Worm (Caenorhabditis elegans): ENCODE data around the gene rabn-5.
A peak's percentile ranks its signal among the peaks of the same experiment; 100 is the strongest.

The rabn-5 gene

DNA sequence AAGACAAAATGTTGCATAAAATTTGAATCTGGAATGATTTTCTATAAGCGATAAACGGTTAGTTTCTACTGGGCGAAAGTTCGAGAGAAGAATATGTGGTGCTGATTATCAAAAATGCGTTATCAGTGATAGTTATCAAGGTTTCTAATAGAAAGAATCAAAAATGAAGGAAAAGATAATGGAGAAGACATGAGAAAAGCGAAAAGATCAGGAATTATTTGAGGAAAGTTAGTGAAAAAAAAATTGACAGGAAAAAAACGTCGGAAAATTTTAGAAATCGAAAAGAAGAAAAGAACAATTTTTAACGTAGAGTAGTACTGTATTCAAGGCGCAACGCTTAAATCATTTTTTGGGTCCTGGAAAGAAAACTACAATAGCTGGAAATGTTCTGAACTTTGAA is 579 bp upstream of the rabn-5 start, which contains the start of gene dnpp-1:
Gene dnpp-1, minus strand, starts transcription at position 30 of the 400 bp plus-strand sequence.
- no peak for TF ChIP-seq him-1 (tag; optimal IDR thresholded peaks at IDR 0.05)
- TF ChIP-seq W03F9.2 (tag; optimal IDR thresholded peaks at IDR 0.05), result peak; percentile 16
- no peak for TF ChIP-seq dao-5 (tag; optimal IDR thresholded peaks at IDR 0.05)

DNA sequence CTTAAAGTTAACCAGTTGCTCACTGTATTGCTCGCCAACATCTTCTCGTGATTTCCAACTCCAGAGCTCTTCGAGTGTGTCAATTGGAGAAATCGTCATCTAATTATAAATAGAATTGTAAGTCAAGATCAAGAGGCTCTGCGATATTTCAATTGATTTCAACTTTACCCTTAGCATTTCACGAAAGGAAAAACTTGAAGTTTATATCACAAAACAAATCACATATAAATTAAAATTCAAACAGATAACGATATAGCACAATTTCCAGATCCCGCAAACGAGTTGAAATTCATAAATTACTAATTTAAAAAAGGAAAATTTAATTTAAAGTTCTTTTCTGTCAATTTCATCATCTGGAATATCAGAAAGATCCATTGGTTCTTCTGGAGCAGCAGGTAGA is 4.0 kb downstream of the rabn-5 start, which contains the start of gene eng-1:
Gene eng-1, minus strand, starts transcription at position 101 of the 400 bp plus-strand sequence.
- no peak for TF ChIP-seq dao-5 (tag; optimal IDR thresholded peaks at IDR 0.05)
- no peak for TF ChIP-seq W03F9.2 (tag; optimal IDR thresholded peaks at IDR 0.05)
- no peak for TF ChIP-seq him-1 (tag; optimal IDR thresholded peaks at IDR 0.05)

DNA sequence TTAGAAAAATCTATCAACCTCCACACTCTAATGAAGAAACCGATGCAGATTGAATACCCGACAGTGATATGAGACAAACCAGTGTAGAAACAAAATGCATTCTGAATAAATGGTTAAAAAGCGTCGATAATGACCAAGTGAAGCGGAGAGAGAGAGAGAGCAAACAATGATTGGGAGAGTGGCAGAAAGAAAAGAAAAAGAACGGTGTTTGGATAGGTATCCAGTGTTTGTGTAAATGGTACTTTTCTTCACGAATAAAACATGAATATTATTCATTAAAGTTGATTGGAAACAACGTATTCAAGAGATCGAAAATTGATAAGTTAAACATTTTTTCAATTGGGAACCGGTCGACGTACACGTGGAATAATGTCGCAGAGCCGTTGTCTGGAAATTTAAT is 5.1 kb downstream of the rabn-5 start, which contains the start of gene F01F1.15:
Gene F01F1.15, minus strand, starts transcription at position 101 of the 400 bp plus-strand sequence.
- TF ChIP-seq him-1 (tag; optimal IDR thresholded peaks at IDR 0.05) (no peak), W03F9.2 (tag; optimal IDR thresholded peaks at IDR 0.05) (no peak), dao-5 (tag; optimal IDR thresholded peaks at IDR 0.05) (no peak)

DNA sequence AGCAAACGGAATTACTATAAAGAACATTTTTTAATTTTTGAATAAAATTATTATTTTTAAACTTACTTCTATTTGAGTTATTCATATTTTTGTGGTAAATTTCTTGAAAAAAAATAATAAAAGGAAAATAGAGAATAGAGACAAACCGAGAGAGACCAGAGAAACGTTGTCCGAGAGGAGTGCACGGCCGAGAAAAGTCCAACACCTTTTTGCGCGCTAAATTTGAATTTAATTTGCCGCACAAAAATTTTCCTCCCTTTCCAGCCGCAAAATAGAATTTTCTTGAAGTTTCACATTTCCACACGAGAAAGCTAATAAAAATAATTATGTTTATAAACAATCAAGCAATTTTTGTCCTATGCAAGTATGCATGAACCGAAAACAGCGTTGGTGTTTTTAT is 7.4 kb downstream of the rabn-5 start, which contains the start of the genes F01F1.11 and F01F1.3:
Gene F01F1.11, minus strand, starts transcription at position 118 of the 400 bp plus-strand sequence.
Gene F01F1.3, plus strand, starts transcription at position 179 of the 400 bp plus-strand sequence.
- TF ChIP-seq W03F9.2 (tag; optimal IDR thresholded peaks at IDR 0.05), result peak; percentile 69
- no peak for TF ChIP-seq dao-5 (tag; optimal IDR thresholded peaks at IDR 0.05)

DNA sequence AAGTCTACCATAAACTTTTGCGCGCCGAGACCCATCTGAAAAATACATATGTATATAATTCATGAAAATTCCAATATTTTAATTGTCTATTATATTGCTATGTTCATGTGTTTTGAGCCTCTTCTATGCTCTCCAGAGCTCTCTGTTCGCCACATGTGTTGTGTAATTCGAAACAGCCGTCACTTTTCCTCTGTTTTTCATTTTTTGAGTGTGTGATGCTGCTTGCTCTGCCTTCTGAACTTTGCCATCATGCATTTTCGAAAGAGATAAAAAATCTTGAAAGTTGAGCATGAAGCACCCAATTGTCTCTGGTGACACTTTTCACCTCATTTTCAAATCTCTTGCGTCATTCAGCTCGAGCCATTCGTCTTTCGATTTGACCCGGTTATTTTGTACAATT is 7.9 kb downstream of the rabn-5 start:
- TF ChIP-seq him-1 (tag; optimal IDR thresholded peaks at IDR 0.05), result no peak
- no peak for TF ChIP-seq W03F9.2 (tag; optimal IDR thresholded peaks at IDR 0.05)
- TF ChIP-seq dao-5 (tag; optimal IDR thresholded peaks at IDR 0.05), result no peak

DNA sequence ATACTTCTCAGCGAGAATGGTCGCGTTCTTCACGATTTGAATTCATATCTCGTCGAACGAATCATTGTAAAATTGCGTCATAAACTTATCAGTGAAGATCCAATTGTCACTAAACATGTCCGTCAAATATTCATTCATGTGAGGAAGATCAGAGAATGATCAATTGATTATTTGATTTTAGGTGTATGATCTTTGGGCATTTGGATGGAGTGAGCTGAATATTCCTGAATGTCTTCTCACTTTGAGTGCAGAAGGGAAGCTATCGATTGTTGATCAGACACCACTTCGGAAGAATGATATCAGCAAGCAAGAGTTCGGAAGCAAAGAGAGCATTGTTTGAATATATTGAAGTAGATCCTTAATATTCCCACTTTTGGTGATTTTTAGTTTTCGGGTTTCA is 9.9 kb downstream of the rabn-5 start:
- TF ChIP-seq dao-5 (tag; optimal IDR thresholded peaks at IDR 0.05) (no peak), him-1 (tag; optimal IDR thresholded peaks at IDR 0.05) (no peak), W03F9.2 (tag; optimal IDR thresholded peaks at IDR 0.05) (no peak)

DNA sequence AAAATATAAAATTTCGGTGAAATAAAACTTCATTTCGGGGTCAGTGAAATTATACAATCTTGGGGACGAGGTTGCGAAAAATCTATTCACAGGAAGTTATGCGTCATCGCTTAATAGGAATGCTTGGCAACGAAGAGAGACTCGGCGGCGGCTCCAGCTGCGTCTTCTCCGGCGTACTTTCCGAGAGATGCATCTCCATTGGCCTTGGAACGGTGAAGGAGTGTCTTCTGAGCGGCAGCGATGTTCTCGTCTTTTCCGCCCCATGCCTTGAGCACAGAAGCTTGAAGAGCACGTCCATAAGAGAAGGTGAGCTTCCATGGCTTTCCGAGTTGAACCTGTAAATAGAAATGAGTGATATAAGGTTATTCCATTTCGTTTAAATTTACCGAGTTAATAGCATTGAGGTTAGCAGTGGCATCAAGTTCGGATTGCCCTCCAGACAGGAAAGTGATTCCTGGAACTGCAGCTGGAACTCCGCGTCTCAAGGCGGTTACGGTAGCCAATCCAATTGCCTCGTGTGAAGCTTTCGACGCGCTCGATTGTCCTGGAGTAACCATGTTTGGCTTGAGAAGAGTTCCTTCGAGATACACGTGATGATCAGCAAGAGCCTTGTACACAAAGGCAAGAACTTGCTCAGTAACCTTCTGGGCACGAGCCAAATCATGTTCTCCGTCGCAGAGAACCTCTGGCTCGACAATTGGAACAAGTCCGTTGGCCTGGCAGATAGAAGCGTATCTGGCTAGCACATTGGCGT is 10.5 kb downstream of the rabn-5 start:
- TF ChIP-seq him-1 (tag; optimal IDR thresholded peaks at IDR 0.05), result no peak
- no peak for TF ChIP-seq dao-5 (tag; optimal IDR thresholded peaks at IDR 0.05)
- TF ChIP-seq W03F9.2 (tag; optimal IDR thresholded peaks at IDR 0.05), result no peak

DNA sequence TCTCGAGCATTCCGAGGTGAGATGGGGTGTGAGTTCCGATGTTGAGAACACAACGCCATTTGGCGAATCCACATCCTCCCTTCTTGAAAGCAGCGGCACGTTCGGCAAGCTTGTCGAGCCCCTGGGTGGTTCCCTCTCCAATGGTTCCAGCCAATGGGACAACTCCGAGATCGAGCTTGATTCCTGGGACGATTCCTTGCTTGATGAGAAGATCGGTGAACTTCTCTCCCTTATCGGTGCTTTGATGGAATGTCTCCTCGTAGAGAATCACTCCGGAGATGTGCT is 11.0 kb downstream of the rabn-5 start:
- no peak for TF ChIP-seq W03F9.2 (tag; optimal IDR thresholded peaks at IDR 0.05)
- no peak for TF ChIP-seq him-1 (tag; optimal IDR thresholded peaks at IDR 0.05)
- no peak for TF ChIP-seq dao-5 (tag; optimal IDR thresholded peaks at IDR 0.05)

DNA sequence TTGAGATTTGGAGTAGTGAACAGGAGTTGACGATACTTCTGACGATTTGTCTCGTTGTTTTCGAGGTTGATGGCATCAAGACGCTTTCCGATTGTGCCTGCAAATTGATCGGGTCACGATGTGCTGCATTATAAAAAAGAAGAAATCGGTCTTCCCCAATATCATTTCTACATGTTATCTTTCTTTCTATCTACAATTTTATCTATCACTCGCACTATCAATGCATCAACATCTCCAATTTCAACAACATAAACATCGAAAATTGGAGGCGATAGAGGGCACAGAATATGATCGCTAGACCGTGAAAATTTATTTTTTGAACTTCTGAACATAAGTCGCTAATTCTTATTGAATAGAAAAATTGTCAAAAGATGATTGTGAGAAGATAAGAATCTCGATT is 11.4 kb downstream of the rabn-5 start:
- TF ChIP-seq dao-5 (tag; optimal IDR thresholded peaks at IDR 0.05) (no peak), W03F9.2 (tag; optimal IDR thresholded peaks at IDR 0.05) (no peak), him-1 (tag; optimal IDR thresholded peaks at IDR 0.05) (no peak)

DNA sequence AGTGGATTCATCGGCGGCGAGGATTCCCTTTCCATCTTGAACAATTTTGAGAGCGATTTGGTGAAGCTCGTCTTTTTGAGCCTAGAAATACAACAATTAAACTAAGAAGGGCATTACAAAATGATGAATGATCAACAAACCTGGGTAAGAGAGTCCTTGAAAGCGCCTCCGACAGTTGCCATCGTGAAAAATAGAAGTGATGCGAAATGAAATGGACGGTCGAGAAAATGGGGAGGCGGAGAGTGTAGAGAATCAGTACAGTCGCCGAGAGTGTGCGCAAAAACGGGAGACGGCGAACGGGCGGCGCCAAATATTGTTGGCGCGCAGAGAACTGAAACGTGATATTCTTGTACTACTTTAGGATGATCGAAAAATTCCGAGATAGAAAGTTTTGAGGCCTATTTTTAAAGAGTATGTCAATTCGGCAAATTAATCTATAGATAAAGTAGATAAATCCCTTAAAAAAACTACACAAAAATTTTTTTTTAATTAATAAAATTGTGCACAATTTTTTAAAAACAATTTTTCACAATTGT is 11.9 kb downstream of the rabn-5 start, which contains the start of gene aldo-2:
Gene aldo-2, minus strand, starts transcription at position 486 of the 536 bp plus-strand sequence.
- TF ChIP-seq dao-5 (tag; optimal IDR thresholded peaks at IDR 0.05) (no peak), W03F9.2 (tag; optimal IDR thresholded peaks at IDR 0.05) (no peak), him-1 (tag; optimal IDR thresholded peaks at IDR 0.05) (no peak)

DNA sequence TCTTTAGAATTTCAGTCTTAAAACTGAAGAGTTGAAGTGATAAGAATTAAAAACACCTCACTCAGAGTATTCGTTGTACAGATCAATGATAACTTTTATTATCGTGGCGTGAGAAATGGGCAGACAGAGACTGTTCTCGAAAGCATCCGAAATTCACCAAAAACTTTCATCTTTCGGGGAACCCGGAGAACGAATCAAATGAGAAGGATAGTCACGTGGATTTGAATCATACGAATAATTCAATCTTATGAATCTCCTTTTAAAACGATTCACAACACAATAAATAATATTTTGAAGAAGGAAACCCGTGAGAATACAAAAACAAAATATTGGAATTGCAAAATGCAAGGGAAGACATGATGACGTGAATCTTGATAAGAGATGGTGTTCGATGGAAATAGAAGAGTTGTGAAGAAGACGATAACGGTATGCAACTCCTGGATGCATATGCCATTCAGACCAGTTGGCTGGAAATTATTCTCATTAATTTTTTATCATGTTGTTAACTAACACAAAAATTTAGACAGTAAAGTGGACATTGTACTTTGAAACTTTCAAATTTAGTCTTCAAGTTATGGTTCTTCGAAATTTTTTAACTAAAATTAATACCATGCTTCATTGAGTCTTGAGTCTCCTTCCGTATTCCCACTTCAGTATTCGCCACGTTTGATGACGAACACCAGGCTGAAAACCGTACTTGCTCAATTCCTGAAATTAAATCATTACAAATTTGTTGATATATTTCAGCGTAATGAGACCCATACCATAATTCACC is 12.7 kb downstream of the rabn-5 start:
- TF ChIP-seq dao-5 (tag; optimal IDR thresholded peaks at IDR 0.05), result no peak
- no peak for TF ChIP-seq W03F9.2 (tag; optimal IDR thresholded peaks at IDR 0.05)
- TF ChIP-seq him-1 (tag; optimal IDR thresholded peaks at IDR 0.05), result no peak

DNA sequence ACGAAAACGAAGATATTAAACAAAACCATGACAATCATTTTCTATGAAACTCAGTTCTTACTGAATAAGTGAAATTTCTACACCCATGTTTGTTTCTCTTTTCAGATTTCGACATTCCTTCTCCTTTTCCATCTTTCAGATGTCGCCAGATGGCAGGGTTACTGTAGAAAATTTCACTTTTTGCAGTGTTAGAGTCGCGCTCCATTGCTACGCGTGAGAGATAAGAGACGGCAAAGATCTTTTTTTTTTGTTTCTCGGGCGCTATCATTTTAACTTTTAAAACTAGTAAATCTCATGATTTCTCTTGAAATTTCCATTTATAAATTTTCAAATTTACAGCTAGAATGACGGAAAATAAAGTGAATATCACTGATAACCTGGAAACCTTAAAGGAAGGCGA is 13.9 kb downstream of the rabn-5 start, which contains the start of the genes mig-21 and F01F1.2:
Gene mig-21, minus strand, starts transcription at position 166 of the 400 bp plus-strand sequence.
Gene F01F1.2, plus strand, starts transcription at position 340 of the 400 bp plus-strand sequence.
- TF ChIP-seq him-1 (tag; optimal IDR thresholded peaks at IDR 0.05) (no peak), W03F9.2 (tag; optimal IDR thresholded peaks at IDR 0.05) (no peak), dao-5 (tag; optimal IDR thresholded peaks at IDR 0.05) (no peak)

DNA sequence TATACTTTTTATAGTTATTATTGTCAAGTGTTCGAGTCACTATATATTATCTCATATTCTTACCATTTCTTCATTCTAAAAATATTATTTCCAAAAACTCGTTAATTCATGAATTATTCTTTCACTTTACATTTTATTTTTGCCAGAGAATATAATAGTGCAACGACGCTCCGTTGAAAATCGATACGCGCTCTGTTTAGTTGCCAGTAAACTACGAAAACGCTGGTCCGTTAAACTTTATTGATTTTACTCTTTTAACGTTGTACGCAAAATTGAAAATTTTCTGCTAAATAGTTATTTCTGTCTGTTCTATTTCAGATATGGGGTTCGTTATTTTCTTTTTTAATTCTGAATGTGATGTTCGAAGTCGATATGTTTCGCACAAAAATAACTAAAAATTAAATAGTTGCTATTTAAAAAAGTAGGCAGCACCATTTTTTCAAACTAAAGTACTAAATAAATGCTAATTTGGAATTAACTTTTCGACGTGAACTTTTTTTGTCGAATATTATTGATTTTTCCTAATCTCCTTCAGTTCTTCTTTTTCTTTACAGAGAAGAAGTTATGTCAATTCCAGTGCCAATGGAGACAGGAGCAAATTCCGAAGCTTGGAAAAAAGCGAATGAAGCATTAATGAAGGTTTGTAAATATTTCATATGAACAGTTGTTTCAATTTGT is 15.1 kb downstream of the rabn-5 start, which contains the start of gene hpo-10:
Gene hpo-10, plus strand, starts transcription at position 199 of the 678 bp plus-strand sequence.
- TF ChIP-seq him-1 (tag; optimal IDR thresholded peaks at IDR 0.05) (no peak), W03F9.2 (tag; optimal IDR thresholded peaks at IDR 0.05) (no peak), dao-5 (tag; optimal IDR thresholded peaks at IDR 0.05) (no peak)

Data from whole organism, L4/young adult.